Worm (Caenorhabditis elegans): ENCODE results near the gene itm-2.

Gene itm-2

ce11 chrX:5467820-5468270, 22.9 kb downstream of the itm-2 start, which contains the start of gene dpyd-1:
Gene dpyd-1 (plus strand): TSS chrX:5467870.
- TF ChIP-seq ceh-39 (tag; optimal IDR thresholded peaks at IDR 0.05): no peak
- no peak for TF ChIP-seq lsy-2 (tag; optimal IDR thresholded peaks at IDR 0.05)
- no peak for TF ChIP-seq mep-1 (tag; optimal IDR thresholded peaks at IDR 0.05)
- no peak for TF ChIP-seq bed-3 (GFP tag; optimal IDR thresholded peaks at IDR 0.05)
- TF ChIP-seq nhr-2 (tag; optimal IDR thresholded peaks at IDR 0.05): no peak
- no peak for TF ChIP-seq elt-3 (tag; optimal IDR thresholded peaks at IDR 0.05)
- no peak for TF ChIP-seq ces-1 (GFP tag; optimal IDR thresholded peaks at IDR 0.05)
- no peak for TF ChIP-seq ham-2 (GFP tag; optimal IDR thresholded peaks at IDR 0.05)
- no peak for TF ChIP-seq nhr-76 (tag; optimal IDR thresholded peaks at IDR 0.05)
- no peak for TF ChIP-seq zip-8 (tag; optimal IDR thresholded peaks at IDR 0.05)
- no peak for TF ChIP-seq ztf-11 (tag; optimal IDR thresholded peaks at IDR 0.05)
- no peak for TF ChIP-seq sptf-1 (tag; optimal IDR thresholded peaks at IDR 0.05)
- TF ChIP-seq ceh-43 (GFP tag; optimal IDR thresholded peaks at IDR 0.05): no peak

ce11 chrX:5470111-5470745, 25.3 kb downstream of the itm-2 start:
- TF ChIP-seq elt-1 (tag; optimal IDR thresholded peaks at IDR 0.05; ENCODE audit: borderline replicate concordance, insufficient read depth) (peak; percentile 40), flh-1 (GFP tag; optimal IDR thresholded peaks at IDR 0.05) (no peak), nhr-28 (tag; optimal IDR thresholded peaks at IDR 0.05) (no peak)

- peak; percentile 72 for TF ChIP-seq unc-62 (GFP tag; optimal IDR thresholded peaks at IDR 0.05)
- peak; percentile 38 for TF ChIP-seq cnd-1 (tag; optimal IDR thresholded peaks at IDR 0.05)
- peak; percentile 95 for TF ChIP-seq ham-2 (GFP tag; optimal IDR thresholded peaks at IDR 0.05)
- TF ChIP-seq nhr-28 (tag; optimal IDR thresholded peaks at IDR 0.05): no peak
- peak; percentile 28 for TF ChIP-seq M03D4.4 (tag; optimal IDR thresholded peaks at IDR 0.05)
- TF ChIP-seq nhr-237 (tag; optimal IDR thresholded peaks at IDR 0.05): no peak
- no peak for TF ChIP-seq ceh-39 (tag; optimal IDR thresholded peaks at IDR 0.05)
- no peak for TF ChIP-seq lin-32 (GFP tag; optimal IDR thresholded peaks at IDR 0.05)
- TF ChIP-seq sptf-1 (tag; optimal IDR thresholded peaks at IDR 0.05): peak; percentile 74
- peak; percentile 41 for TF ChIP-seq unc-39 (tag; optimal IDR thresholded peaks at IDR 0.05)
- peak; percentile 63 for TF ChIP-seq elt-1 (tag; optimal IDR thresholded peaks at IDR 0.05; ENCODE audit: borderline replicate concordance, insufficient read depth)
- peak; percentile 41 for TF ChIP-seq unc-120 (tag; optimal IDR thresholded peaks at IDR 0.05; ENCODE audit: poor library complexity, severe bottlenecking)
- TF ChIP-seq mls-2 (tag; optimal IDR thresholded peaks at IDR 0.05): peak; percentile 72
- TF ChIP-seq hlh-1 (tag; optimal IDR thresholded peaks at IDR 0.05): peak; percentile 86
- TF ChIP-seq mab-5 (tag; optimal IDR thresholded peaks at IDR 0.05): no peak
- TF ChIP-seq lin-13 (tag; optimal IDR thresholded peaks at IDR 0.05): peak; percentile 84
- peak; percentile 54 for TF ChIP-seq ztf-11 (tag; optimal IDR thresholded peaks at IDR 0.05)
- peak; percentile 88 for TF ChIP-seq nhr-2 (tag; optimal IDR thresholded peaks at IDR 0.05)
- TF ChIP-seq sem-2 (GFP tag; optimal IDR thresholded peaks at IDR 0.05): no peak
- peak; percentile 93 for TF ChIP-seq pha-4 (tag; optimal IDR thresholded peaks at IDR 0.05)
- TF ChIP-seq nhr-12 (tag; optimal IDR thresholded peaks at IDR 0.05): peak; percentile 17
- peak; percentile 54 for TF ChIP-seq tbx-8 (GFP tag; optimal IDR thresholded peaks at IDR 0.05)
- TF ChIP-seq ceh-83 (GFP tag; optimal IDR thresholded peaks at IDR 0.05): no peak
- TF ChIP-seq mep-1 (tag; optimal IDR thresholded peaks at IDR 0.05): peak; percentile 24
- no peak for TF ChIP-seq zip-8 (tag; optimal IDR thresholded peaks at IDR 0.05)
- peak; percentile 69 for TF ChIP-seq drap-1 (GFP tag; optimal IDR thresholded peaks at IDR 0.05)
- no peak for TF ChIP-seq nhr-76 (tag; optimal IDR thresholded peaks at IDR 0.05)
Measured at ce11 chrX:5475164-5475576, 30.2 kb downstream of the itm-2 start.

ce11 chrX:5476357-5476756, 31.4 kb downstream of the itm-2 start:
- no peak for TF ChIP-seq lin-13 (tag; optimal IDR thresholded peaks at IDR 0.05)
- TF ChIP-seq nhr-237 (tag; optimal IDR thresholded peaks at IDR 0.05): no peak
- TF ChIP-seq lin-32 (GFP tag; optimal IDR thresholded peaks at IDR 0.05): no peak
- TF ChIP-seq mls-2 (tag; optimal IDR thresholded peaks at IDR 0.05): no peak
- TF ChIP-seq ces-1 (GFP tag; optimal IDR thresholded peaks at IDR 0.05): no peak
- no peak for TF ChIP-seq ceh-83 (GFP tag; optimal IDR thresholded peaks at IDR 0.05)
- no peak for TF ChIP-seq zip-8 (tag; optimal IDR thresholded peaks at IDR 0.05)
- TF ChIP-seq unc-39 (tag; optimal IDR thresholded peaks at IDR 0.05): no peak
- no peak for TF ChIP-seq unc-120 (tag; optimal IDR thresholded peaks at IDR 0.05; ENCODE audit: poor library complexity, severe bottlenecking)
- no peak for TF ChIP-seq hlh-1 (tag; optimal IDR thresholded peaks at IDR 0.05)
